Worm (Caenorhabditis elegans) whole organism, mixed stage, embryonic: ENCODE data around the gene idpp-12.

Experiments
- M03D4.4 ChIP-seq: sonication (generic microtip); optimal IDR thresholded peaks from 2 replicates; lab custom pipeline; 2017; ENCODE audit warnings: mild to moderate bottlenecking, missing genetic modification characterization, missing compliant biosample characterization
- bed-3 ChIP-seq: fragments of 200-800 bp; sonication (Bioruptor generic); optimal IDR thresholded peaks from 3 replicates; lab custom pipeline; 2018; ENCODE audit warnings: mild to moderate bottlenecking, missing genetic modification characterization, moderate library complexity, missing compliant biosample characterization
- blmp-1 ChIP-seq: fragments of 150-350 bp; optimal IDR thresholded peaks from 2 replicates; lab custom pipeline; 2014; ENCODE audit warnings: missing biosample characterization, missing genetic modification characterization
- ceh-39 ChIP-seq: fragments of 150-350 bp; optimal IDR thresholded peaks from 2 replicates; lab custom pipeline; 2014; ENCODE audit warnings: missing biosample characterization, missing genetic modification characterization
- ceh-43 ChIP-seq: fragments of 200-800 bp; sonication (Bioruptor generic); optimal IDR thresholded peaks from 2 replicates; lab custom pipeline; 2018; ENCODE audit warnings: mild to moderate bottlenecking, missing genetic modification characterization, moderate library complexity, missing compliant biosample characterization
- ceh-83 ChIP-seq: fragments of 200-800 bp; sonication (Bioruptor generic); optimal IDR thresholded peaks from 2 replicates; lab custom pipeline; 2018; ENCODE audit warnings: mild to moderate bottlenecking, missing genetic modification characterization, missing compliant biosample characterization
- ces-1 ChIP-seq: fragments of 150-350 bp; optimal IDR thresholded peaks from 2 replicates; lab custom pipeline; 2014; ENCODE audit warnings: missing biosample characterization, missing genetic modification reagents, missing genetic modification characterization
- cnd-1 ChIP-seq: fragments of 200-800 bp; sonication (Bioruptor generic); optimal IDR thresholded peaks from 2 replicates; lab custom pipeline; 2018; ENCODE audit warnings: mild to moderate bottlenecking, missing genetic modification characterization, missing compliant biosample characterization
- drap-1 ChIP-seq: fragments of 200-800 bp; sonication (Bioruptor generic); optimal IDR thresholded peaks from 3 replicates; lab custom pipeline; 2018; ENCODE audit warnings: mild to moderate bottlenecking, missing genetic modification characterization, missing compliant biosample characterization
- elt-1 ChIP-seq: sonication (generic microtip); optimal IDR thresholded peaks from 2 replicates; lab custom pipeline; 2017; ENCODE audit warnings: missing genetic modification characterization, mild to moderate bottlenecking, missing compliant biosample characterization, antibody characterized with exemption, moderate library complexity, borderline replicate concordance; ENCODE audit not compliant: insufficient read depth
- elt-3 ChIP-seq: fragments of 150-350 bp; optimal IDR thresholded peaks from 2 replicates; lab custom pipeline; 2014; ENCODE audit warnings: missing biosample characterization, missing genetic modification characterization
- flh-1 ChIP-seq: fragments of 200-800 bp; sonication (Bioruptor generic); optimal IDR thresholded peaks from 2 replicates; lab custom pipeline; 2018; ENCODE audit warnings: mild to moderate bottlenecking, missing genetic modification characterization, moderate library complexity, missing compliant biosample characterization
- hlh-1 ChIP-seq: fragments of 150-350 bp; optimal IDR thresholded peaks from 2 replicates; lab custom pipeline; 2014; ENCODE audit warnings: missing biosample characterization, missing genetic modification reagents, missing genetic modification characterization
- lin-13 ChIP-seq: fragments of 150-350 bp; optimal IDR thresholded peaks from 2 replicates; lab custom pipeline; 2014; ENCODE audit warnings: missing biosample characterization, missing genetic modification characterization
- lsy-2 ChIP-seq: fragments of 150-350 bp; optimal IDR thresholded peaks from 2 replicates; lab custom pipeline; 2014; ENCODE audit warnings: missing biosample characterization, missing genetic modification characterization
- mab-5 ChIP-seq: fragments of 150-350 bp; optimal IDR thresholded peaks from 2 replicates; lab custom pipeline; 2014; ENCODE audit warnings: missing biosample characterization, missing genetic modification characterization
- mep-1 ChIP-seq: fragments of 150-350 bp; optimal IDR thresholded peaks from 2 replicates; lab custom pipeline; 2017; ENCODE audit warnings: missing biosample characterization, missing genetic modification reagents, missing genetic modification characterization, inconsistent platforms
- mls-2 ChIP-seq: sonication (generic microtip); optimal IDR thresholded peaks from 2 replicates; lab custom pipeline; 2016; ENCODE audit warnings: mild to moderate bottlenecking, missing genetic modification characterization, moderate library complexity, missing compliant biosample characterization
- nhr-12 ChIP-seq: fragments of 150-350 bp; optimal IDR thresholded peaks from 2 replicates; lab custom pipeline; 2014; ENCODE audit warnings: missing biosample characterization, missing genetic modification characterization
- nhr-237 ChIP-seq: fragments of 150-350 bp; optimal IDR thresholded peaks from 2 replicates; lab custom pipeline; 2014; ENCODE audit warnings: missing biosample characterization, missing genetic modification characterization
- nhr-28 ChIP-seq: fragments of 150-350 bp; optimal IDR thresholded peaks from 2 replicates; lab custom pipeline; 2014; ENCODE audit warnings: missing biosample characterization, missing genetic modification characterization
- nhr-76 ChIP-seq: sonication (generic microtip); optimal IDR thresholded peaks from 2 replicates; lab custom pipeline; 2017; ENCODE audit warnings: missing biosample characterization, missing genetic modification characterization
- pha-4 ChIP-seq: fragments of 150-350 bp; optimal IDR thresholded peaks from 2 replicates; lab custom pipeline; 2018; ENCODE audit warnings: missing biosample characterization, missing genetic modification reagents, missing genetic modification characterization
- sptf-1 ChIP-seq: sonication (generic microtip); optimal IDR thresholded peaks from 2 replicates; lab custom pipeline; 2017; ENCODE audit warnings: mild to moderate bottlenecking, missing genetic modification characterization, moderate library complexity, missing compliant biosample characterization
- tbx-8 ChIP-seq: fragments of 200-800 bp; sonication (Bioruptor generic); optimal IDR thresholded peaks from 2 replicates; lab custom pipeline; 2018; ENCODE audit warnings: mild to moderate bottlenecking, missing genetic modification characterization, moderate library complexity, missing compliant biosample characterization
- unc-120 ChIP-seq: sonication (generic microtip); optimal IDR thresholded peaks from 2 replicates; lab custom pipeline; 2017; ENCODE audit warnings: missing genetic modification characterization, missing compliant biosample characterization; ENCODE audit not compliant: poor library complexity, severe bottlenecking
- unc-39 ChIP-seq: fragments of 150-350 bp; optimal IDR thresholded peaks from 2 replicates; lab custom pipeline; 2014; ENCODE audit warnings: missing biosample characterization, missing genetic modification characterization
- unc-62 ChIP-seq: fragments of 150-350 bp; optimal IDR thresholded peaks from 2 replicates; lab custom pipeline; 2014; ENCODE audit warnings: missing biosample characterization, missing genetic modification reagents, missing genetic modification characterization
- zip-8 ChIP-seq: fragments of 150-350 bp; optimal IDR thresholded peaks from 2 replicates; lab custom pipeline; 2014; ENCODE audit warnings: missing biosample characterization, missing genetic modification characterization
- ztf-11 ChIP-seq: fragments of 150-350 bp; optimal IDR thresholded peaks from 2 replicates; lab custom pipeline; 2014; ENCODE audit warnings: missing biosample characterization, missing genetic modification characterization

The idpp-12 gene

ce11 chrIV:3289237-3289636 is 14.6 kb upstream of the idpp-12 start, which contains the start of gene gcy-23:
TSS of gene gcy-23 (minus strand) at chrIV:3289337.
- TF ChIP-seq lsy-2 (tag; lab: Kevin White, UChicago) (no peak), ceh-43 (GFP tag; lab: Kevin White, UChicago) (no peak), nhr-28 (tag; lab: Kevin White, UChicago) (no peak)

ce11 chrIV:3291977-3292561 is 11.7 kb upstream of the idpp-12 start, which contains the start of gene W08E12.8:
TSS of gene W08E12.8 (plus strand) at chrIV:3292371.
- TF ChIP-seq elt-3 (tag; lab: Kevin White, UChicago), result no peak
- TF ChIP-seq pha-4 (tag; lab: Kevin White, UChicago), result no peak
- no peak for TF ChIP-seq unc-120 (tag; lab: Kevin White, UChicago)
- no peak for TF ChIP-seq sptf-1 (tag; lab: Kevin White, UChicago)
- TF ChIP-seq ceh-83 (GFP tag; lab: Kevin White, UChicago), result no peak
- no peak for TF ChIP-seq ztf-11 (tag; lab: Kevin White, UChicago)
- no peak for TF ChIP-seq zip-8 (tag; lab: Kevin White, UChicago)
- TF ChIP-seq, all 35 proteins: peak for 0

ce11 chrIV:3293800-3294493 is 9.8 kb upstream of the idpp-12 start:
- TF ChIP-seq unc-39 (no peak), ceh-43 (GFP tag; lab: Kevin White, UChicago) (no peak), ztf-11 (tag; lab: Kevin White, UChicago) (no peak), cnd-1 (tag; lab: Kevin White, UChicago) (no peak), nhr-76 (tag; lab: Kevin White, UChicago) (no peak), mab-5 (tag; lab: Kevin White, UChicago) (no peak), ces-1 (no peak), lin-13 (tag; lab: Kevin White, UChicago) (no peak)

DNA sequence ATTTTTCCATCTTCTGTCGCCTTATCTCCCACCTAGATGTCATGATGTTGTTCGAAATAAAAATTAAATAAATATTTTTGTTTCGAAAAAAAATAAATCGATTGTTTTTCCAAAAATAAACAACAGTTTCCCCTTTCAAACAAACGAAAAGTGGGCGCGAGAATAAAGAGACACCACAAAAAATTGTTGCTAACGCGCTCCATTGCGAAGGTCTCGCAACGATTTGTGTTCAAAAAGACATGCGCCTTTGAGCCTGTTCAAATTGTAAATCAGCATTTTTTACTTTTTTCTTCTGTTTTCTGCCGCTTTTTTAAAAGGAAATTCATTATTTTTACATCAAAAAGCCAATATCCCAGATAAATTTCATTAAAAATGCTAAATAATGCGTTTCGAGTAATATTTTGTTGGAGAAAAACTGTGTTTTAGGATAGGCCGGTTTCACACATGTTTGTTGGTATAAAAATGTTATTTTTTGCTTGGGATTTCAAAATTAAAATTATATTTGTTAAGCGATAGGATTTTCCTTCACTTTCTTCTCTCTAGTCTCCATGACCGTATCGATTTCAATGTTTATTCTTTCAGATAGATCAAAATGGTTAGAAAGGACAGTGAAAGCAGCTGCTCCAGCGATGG is 9.1 kb upstream of the idpp-12 start, which contains the start of gene W08E12.7:
W08E12.7 (plus strand) TSS at position 583 of the 633 bp plus-strand sequence.
- TF ChIP-seq lsy-2 (tag; lab: Kevin White, UChicago) (peak; percentile 91), nhr-28 (tag; lab: Kevin White, UChicago) (peak; percentile 25), elt-1 (tag; lab: Kevin White, UChicago) (no peak), M03D4.4 (tag; lab: Kevin White, UChicago) (peak; percentile 69), lin-13 (tag; lab: Kevin White, UChicago) (peak; percentile 95), mls-2 (tag; lab: Kevin White, UChicago) (peak; percentile 53), mab-5 (tag; lab: Kevin White, UChicago) (peak; percentile 46), zip-8 (tag; lab: Kevin White, UChicago) (no peak), bed-3 (GFP tag; lab: Kevin White, UChicago) (peak; percentile 28), sptf-1 (tag; lab: Kevin White, UChicago) (peak; percentile 82), ceh-83 (GFP tag; lab: Kevin White, UChicago) (peak; percentile 25), nhr-12 (tag; lab: Kevin White, UChicago) (no peak), tbx-8 (GFP tag; lab: Kevin White, UChicago) (peak; percentile 25), flh-1 (GFP tag; lab: Kevin White, UChicago) (no peak), unc-120 (tag; lab: Kevin White, UChicago) (peak; percentile 51), pha-4 (tag; lab: Kevin White, UChicago) (peak; percentile 89), elt-3 (tag; lab: Kevin White, UChicago) (no peak), drap-1 (GFP tag; lab: Kevin White, UChicago) (peak; percentile 36), blmp-1 (peak; percentile 45), ceh-39 (tag; lab: Kevin White, UChicago) (peak; percentile 77), cnd-1 (tag; lab: Kevin White, UChicago) (peak; percentile 77), mep-1 (tag; lab: Kevin White, UChicago) (peak; percentile 99), hlh-1 (peak; percentile 84), ceh-43 (GFP tag; lab: Kevin White, UChicago) (peak; percentile 40), ztf-11 (tag; lab: Kevin White, UChicago) (no peak), nhr-237 (tag; lab: Kevin White, UChicago) (peak; percentile 96), unc-62 (GFP tag; lab: Kevin White, UChicago) (peak; percentile 51)
- TF ChIP-seq, all 35 proteins: peak for 21
